Fruit fly (Drosophila melanogaster): ENCODE results near the gene Nepl11.

The Nepl11 gene

dm6 chr3R:4307664-4308416 is 13.2 kb upstream of the Nepl11 start, which contains the start of gene MP1 (continued):
- TF ChIP-seq CG16779 (GFP tag; IDR thresholded peaks at IDR 0.05) (no peak), CG11504 (tag; optimal IDR thresholded peaks at IDR 0.05) (no peak), fd64A (GFP tag; optimal IDR thresholded peaks at IDR 0.05) (no peak), knrl (GFP tag; IDR thresholded peaks at IDR 0.05; ENCODE audit: partially characterized antibody) (no peak), da (GFP tag; optimal IDR thresholded peaks at IDR 0.05) (no peak), sisA (GFP tag; IDR thresholded peaks at IDR 0.05) (no peak), tll (GFP tag; optimal IDR thresholded peaks at IDR 0.05) (no peak), CG9437 (GFP tag; optimal IDR thresholded peaks at IDR 0.05) (no peak), CG43689 (GFP tag; IDR thresholded peaks at IDR 0.05) (no peak), CG3838 (GFP tag; optimal IDR thresholded peaks at IDR 0.05) (no peak), Eip74EF (GFP tag; optimal IDR thresholded peaks at IDR 0.05) (no peak), CG11560 (tag; IDR thresholded peaks at IDR 0.05) (no peak), CG8281 (tag; optimal IDR thresholded peaks at IDR 0.05) (no peak), crp (GFP tag; optimal IDR thresholded peaks at IDR 0.05) (no peak), CG17802 (tag; optimal IDR thresholded peaks at IDR 0.05) (no peak), maf-S (GFP tag; optimal IDR thresholded peaks at IDR 0.05) (no peak), HLH4C (GFP tag; IDR thresholded peaks at IDR 0.05; ENCODE audit: partially characterized antibody) (no peak), kay (GFP tag; optimal IDR thresholded peaks at IDR 0.05) (no peak), CG8388 (GFP tag; optimal IDR thresholded peaks at IDR 0.05) (no peak), CG9215 (GFP tag; IDR thresholded peaks at IDR 0.05) (no peak), Gsc (GFP tag; IDR thresholded peaks at IDR 0.05) (no peak), Hand (GFP tag; optimal IDR thresholded peaks at IDR 0.05) (peak; percentile 3), ssp (GFP tag; IDR thresholded peaks at IDR 0.05) (no peak), yki (optimal IDR thresholded peaks at IDR 0.05) (no peak), CG8089 (GFP tag; optimal IDR thresholded peaks at IDR 0.05) (no peak), cg (GFP tag; optimal IDR thresholded peaks at IDR 0.05) (no peak), nom (GFP tag; optimal IDR thresholded peaks at IDR 0.05) (peak; percentile 73), Bteb2 (GFP tag; optimal IDR thresholded peaks at IDR 0.05) (no peak), CG7556 (GFP tag; optimal IDR thresholded peaks at IDR 0.05) (no peak), CG10979 (tag; optimal IDR thresholded peaks at IDR 0.05) (no peak), CG31388 (GFP tag; optimal IDR thresholded peaks at IDR 0.05) (no peak), CG16815 (GFP tag; optimal IDR thresholded peaks at IDR 0.05) (no peak), CG7987 (GFP tag; optimal IDR thresholded peaks at IDR 0.05) (no peak), CG2129 (GFP tag; IDR thresholded peaks at IDR 0.05; ENCODE audit: partially characterized antibody) (no peak), aop (GFP tag; IDR thresholded peaks at IDR 0.05) (no peak), TFAM (GFP tag; optimal IDR thresholded peaks at IDR 0.05) (no peak), HHEX (GFP tag; optimal IDR thresholded peaks at IDR 0.05) (no peak), sob (GFP tag; IDR thresholded peaks at IDR 0.05) (no peak), odd (GFP tag; optimal IDR thresholded peaks at IDR 0.05) (no peak), Elba2 (GFP tag; optimal IDR thresholded peaks at IDR 0.05) (no peak), Hr78 (GFP tag; optimal IDR thresholded peaks at IDR 0.05) (no peak), NC2β (GFP tag; optimal IDR thresholded peaks at IDR 0.05) (no peak), wor (GFP tag; IDR thresholded peaks at IDR 0.05) (no peak), danr (GFP tag; IDR thresholded peaks at IDR 0.05) (no peak), gsb (GFP tag; IDR thresholded peaks at IDR 0.05) (no peak), bbx (GFP tag; IDR thresholded peaks at IDR 0.05; ENCODE audit: partially characterized antibody) (0 out of 2 replicates have a peak, but pooled peaks have one; percentile 7), Fer1 (GFP tag; optimal IDR thresholded peaks at IDR 0.05) (peak; percentile 19), CG3281 (GFP tag; optimal IDR thresholded peaks at IDR 0.05) (no peak), CG11247 (GFP tag; IDR thresholded peaks at IDR 0.05) (no peak)

Measured in whole organism, embryonic.